Fruit fly (Drosophila melanogaster) whole organism: ENCODE data around the gene wrm1.

ENCODE experiments used
- CG8478 ChIP-seq: fragments of >200 bp; optimal IDR thresholded peaks from 2 replicates; lab custom pipeline; 2018; ENCODE audit warnings: inconsistent platforms
- Dll ChIP-seq: fragments of >200 bp; optimal IDR thresholded peaks from 2 replicates; lab custom pipeline; 2017
- EcR ChIP-seq, 2 experiments: fragments of >200 bp; optimal IDR thresholded peaks; 2 replicates each; lab custom pipeline; 2017; ENCODE audit warnings: missing biosample characterization in 2 of 2, missing genetic modification characterization in 2 of 2, missing genetic modification reagents in 2 of 2
- pan ChIP-seq: fragments of >200 bp; optimal IDR thresholded peaks from 2 replicates; lab custom pipeline; 2017
- psq ChIP-seq: fragments of >200 bp; optimal IDR thresholded peaks from 2 replicates; lab custom pipeline; 2017
- usp ChIP-seq: fragments of >200 bp; optimal IDR thresholded peaks from 2 replicates; lab custom pipeline; 2017; ENCODE audit warnings: missing biosample characterization, missing genetic modification characterization, mixed read lengths

dm6 chr3L:7323348-7323747 is 11.7 kb downstream of the wrm1 start, which contains the start of the genes RhoGEF4 and Rint1:
- TF ChIP-seq Dll (no peak), CG8478 (lab: Kevin White, UChicago) (no peak), pan (lab: Kevin White, UChicago) (no peak), psq (no peak), usp (no peak), EcR (GFP tag; optimal IDR thresholded peaks at IDR 0.05; lab: Kevin White, UChicago) (no peak)
